Worm (Caenorhabditis elegans) whole organism, L2 larva: ENCODE measurements around the gene mbl-1.

Experiments used
- ceh-16 ChIP-seq: fragments of 150-350 bp; optimal IDR thresholded peaks from 2 replicates; lab custom pipeline; 2014; ENCODE audit warnings: missing biosample characterization, missing genetic modification characterization
- ceh-82 ChIP-seq: fragments of 150-350 bp; optimal IDR thresholded peaks from 2 replicates; lab custom pipeline; 2014; ENCODE audit warnings: missing biosample characterization, missing genetic modification characterization
- nhr-6 ChIP-seq: fragments of 150-350 bp; optimal IDR thresholded peaks from 2 replicates; lab custom pipeline; 2014; ENCODE audit warnings: missing biosample characterization, missing genetic modification characterization
- skn-1 ChIP-seq: sonication (generic microtip); optimal IDR thresholded peaks from 2 replicates; lab custom pipeline; 2017; ENCODE audit warnings: missing biosample characterization, missing genetic modification characterization
- unc-39 ChIP-seq: fragments of 150-350 bp; optimal IDR thresholded peaks from 2 replicates; lab custom pipeline; 2014; ENCODE audit warnings: missing biosample characterization, missing genetic modification characterization
- unc-62 ChIP-seq: fragments of 150-350 bp; optimal IDR thresholded peaks from 2 replicates; lab custom pipeline; 2014; ENCODE audit warnings: missing biosample characterization, missing genetic modification reagents, missing genetic modification characterization

- no peak for TF ChIP-seq unc-39 (tag; lab: Kevin White, UChicago)
- no peak for TF ChIP-seq ceh-82 (tag; lab: Kevin White, UChicago)
- no peak for TF ChIP-seq skn-1
- TF ChIP-seq unc-62 (GFP tag; lab: Kevin White, UChicago): no peak
- TF ChIP-seq nhr-6 (tag; lab: Kevin White, UChicago): no peak
- no peak for TF ChIP-seq ceh-16 (tag; lab: Kevin White, UChicago)
These were observed 2.4 kb upstream of the mbl-1 start, which contains the start of gene F52G3.5 for ce11 chrX:16976043-16976442.
